Fruit fly (Drosophila melanogaster) whole organism, pupa: ENCODE results near the gene Lar.

Experiments
- CG10348 ChIP-seq: fragments of 200-800 bp; sonication (Bioruptor generic); IDR thresholded peaks from 2 replicates; pipeline ENCODE4 v1.3.6; 2022; ENCODE audit warnings: missing biosample characterization, missing genetic modification characterization
- CG12605 ChIP-seq: fragments of 200-800 bp; sonication (Bioruptor generic); IDR thresholded peaks from 2 replicates; pipeline ENCODE4 v1.3.6; 2022; ENCODE audit warnings: missing biosample characterization, missing genetic modification characterization
- CG14655 ChIP-seq: fragments of 200-800 bp; sonication (Bioruptor generic); optimal IDR thresholded peaks from 3 replicates; lab custom pipeline; 2017; ENCODE audit warnings: mild to moderate bottlenecking, missing biosample characterization, missing genetic modification reagents, missing genetic modification characterization
- CG15710 ChIP-seq: fragments of 200-800 bp; sonication (Bioruptor generic); optimal IDR thresholded peaks from 2 replicates; lab custom pipeline; 2018; ENCODE audit warnings: missing biosample characterization, mild to moderate bottlenecking, missing genetic modification characterization, moderate library complexity
- CG17806 ChIP-seq: fragments of 200-800 bp; sonication (Bioruptor generic); optimal IDR thresholded peaks from 2 replicates; lab custom pipeline; 2018; ENCODE audit warnings: missing biosample characterization, mild to moderate bottlenecking, missing genetic modification characterization, moderate library complexity
- CG32121 ChIP-seq: fragments of 200-800 bp; sonication (Bioruptor generic); IDR thresholded peaks from 2 replicates; pipeline ENCODE4 v1.3.6; 2022; ENCODE audit warnings: missing biosample characterization, missing genetic modification characterization
- CG34367 ChIP-seq: fragments of 200-800 bp; sonication (Bioruptor generic); optimal IDR thresholded peaks from 2 replicates; lab custom pipeline; 2018; ENCODE audit warnings: missing biosample characterization, mild to moderate bottlenecking, missing genetic modification characterization
- CG4496 ChIP-seq: fragments of 200-800 bp; sonication (Bioruptor generic); IDR thresholded peaks from 3 replicates; pipeline ENCODE4 v1.3.6; 2022; ENCODE audit warnings: missing biosample characterization, missing genetic modification characterization
- CG8159 ChIP-seq: fragments of 200-800 bp; sonication (Bioruptor generic); optimal IDR thresholded peaks from 3 replicates; lab custom pipeline; 2018; ENCODE audit warnings: missing biosample characterization, mild to moderate bottlenecking, missing genetic modification characterization, moderate library complexity
- CG8301 ChIP-seq: fragments of 200-800 bp; sonication (Bioruptor generic); optimal IDR thresholded peaks from 2 replicates; lab custom pipeline; 2018; ENCODE audit warnings: missing biosample characterization, mild to moderate bottlenecking, missing genetic modification characterization
- CG9948 ChIP-seq: fragments of 200-800 bp; sonication (Bioruptor generic); optimal IDR thresholded peaks from 2 replicates; lab custom pipeline; 2018; ENCODE audit warnings: missing biosample characterization, mild to moderate bottlenecking, missing genetic modification characterization, moderate library complexity
- D1 ChIP-seq: fragments of 200-800 bp; sonication (Bioruptor generic); optimal IDR thresholded peaks from 2 replicates; lab custom pipeline; 2018; ENCODE audit warnings: missing biosample characterization, mild to moderate bottlenecking, missing genetic modification characterization, moderate library complexity
- EcR ChIP-seq: fragments of 200-800 bp; sonication (Bioruptor generic); optimal IDR thresholded peaks from 3 replicates; lab custom pipeline; 2019; ENCODE audit warnings: missing biosample characterization, missing genetic modification characterization, mild to moderate bottlenecking, moderate library complexity, missing genetic modification reagents
- Ets98B ChIP-seq: fragments of 200-800 bp; sonication (Bioruptor generic); IDR thresholded peaks from 2 replicates; pipeline ENCODE4 v1.3.6; 2022; ENCODE audit warnings: missing biosample characterization, missing genetic modification characterization
- Pif1A ChIP-seq: fragments of 200-800 bp; sonication (Bioruptor generic); optimal IDR thresholded peaks from 3 replicates; lab custom pipeline; 2016; ENCODE audit warnings: missing biosample characterization, missing genetic modification characterization
- Pif1B ChIP-seq: fragments of 200-800 bp; sonication (Bioruptor generic); optimal IDR thresholded peaks from 3 replicates; lab custom pipeline; 2016; ENCODE audit warnings: missing biosample characterization, missing genetic modification characterization
- Snoo ChIP-seq: fragments of 200-800 bp; sonication (Bioruptor generic); optimal IDR thresholded peaks from 3 replicates; lab custom pipeline; 2017; ENCODE audit warnings: missing biosample characterization, mild to moderate bottlenecking, missing genetic modification characterization, inconsistent platforms
- fd96Ca ChIP-seq: fragments of 200-800 bp; sonication (Bioruptor generic); IDR thresholded peaks from 3 replicates; pipeline ENCODE4 v1.3.6; 2022; ENCODE audit warnings: missing biosample characterization, missing genetic modification characterization
- gl ChIP-seq: fragments of 200-800 bp; sonication (Bioruptor generic); optimal IDR thresholded peaks from 2 replicates; lab custom pipeline; 2018; ENCODE audit warnings: missing biosample characterization, mild to moderate bottlenecking, missing genetic modification characterization
- rn ChIP-seq: fragments of 200-800 bp; sonication (Bioruptor generic); IDR thresholded peaks from 2 replicates; pipeline ENCODE4 v1.3.6; 2022; ENCODE audit warnings: missing biosample characterization, missing genetic modification characterization

Gene Lar

dm6 chr2L:19543010-19543564 is 43.3 kb upstream of the Lar start:
- TF ChIP-seq D1 (tag; lab: Kevin White, UChicago) (no peak), CG14655 (GFP tag; lab: Kevin White, UChicago) (no peak), CG8159 (tag; lab: Kevin White, UChicago) (no peak), CG9948 (no peak), Ets98B (GFP tag; lab: Robert Waterston, UW) (no peak), CG4496 (GFP tag; lab: Robert Waterston, UW) (no peak), CG15710 (no peak), fd96Ca (no peak), CG32121 (no peak), CG10348 (no peak), CG8301 (tag; lab: Kevin White, UChicago) (no peak)

DNA sequence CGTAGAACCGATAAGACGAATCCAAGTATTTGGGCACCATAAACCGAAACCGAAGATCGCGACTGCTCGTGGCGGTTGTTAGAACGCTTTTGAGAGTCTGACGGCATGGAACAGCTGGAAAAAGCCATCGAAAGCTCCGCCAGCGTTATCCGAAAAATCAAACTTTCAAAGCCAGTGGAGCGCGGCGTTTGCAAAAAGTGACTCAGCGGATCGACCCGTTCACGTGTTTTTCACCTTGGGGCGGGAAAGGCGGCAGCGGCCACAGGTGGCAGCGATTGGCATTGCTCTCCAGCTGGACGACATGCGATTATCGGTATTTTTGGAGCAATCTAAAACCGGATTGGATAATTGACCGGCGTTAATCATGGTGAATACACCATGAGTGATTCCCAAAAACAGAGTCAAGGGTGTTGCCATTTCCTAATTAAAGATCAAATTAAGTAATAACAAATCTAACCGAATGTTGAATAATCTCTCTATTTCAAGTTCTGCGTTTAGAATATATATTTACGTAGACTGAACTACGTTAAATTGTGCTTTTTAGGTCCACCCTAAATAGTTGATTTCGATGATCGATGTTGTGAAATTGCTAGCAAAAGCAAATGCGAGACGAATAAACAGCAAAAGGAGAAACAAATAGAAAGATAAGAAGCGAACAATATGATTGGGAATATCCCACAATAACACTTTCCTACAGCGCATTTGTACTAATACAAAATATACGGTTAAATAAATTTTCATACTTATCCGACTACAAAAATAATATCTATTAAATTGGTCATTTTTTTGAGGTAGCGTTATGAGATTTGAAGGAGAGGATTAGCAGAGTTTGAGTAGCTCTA is 39.3 kb upstream of the Lar start, which contains the start of gene CG10337:
TSS of gene CG10337 (minus strand) at position 91 of the 842 bp plus-strand sequence.
- TF ChIP-seq CG10348 (no peak), Ets98B (GFP tag; lab: Robert Waterston, UW) (0 out of 2 replicates have a peak, but pooled peaks have one; percentile 12), CG8159 (tag; lab: Kevin White, UChicago) (peak; percentile 83), EcR (GFP tag; lab: Kevin White, UChicago) (no peak), Pif1B (peak; percentile 34), D1 (tag; lab: Kevin White, UChicago) (no peak)

dm6 chr2L:19548158-19548557 is 38.3 kb upstream of the Lar start, which contains the start of gene Tep4:
Tep4 (plus strand) TSS chr2L:19548507.
- no peak for TF ChIP-seq CG8159 (tag; lab: Kevin White, UChicago)
- no peak for TF ChIP-seq Pif1B
- no peak for TF ChIP-seq CG4496 (GFP tag; lab: Robert Waterston, UW)
- no peak for TF ChIP-seq Pif1A (GFP tag; lab: Kevin White, UChicago)
- 0 out of 2 replicates have a peak, but pooled peaks have one; percentile 7 for TF ChIP-seq CG12605 (GFP tag; lab: Robert Waterston, UW)
- TF ChIP-seq CG17806 (tag; lab: Kevin White, UChicago): no peak
- peak; percentile 31 for TF ChIP-seq EcR (GFP tag; lab: Kevin White, UChicago)
- TF ChIP-seq rn (GFP tag; lab: Robert Waterston, UW): no peak
- no peak for TF ChIP-seq gl
- TF ChIP-seq fd96Ca: no peak
- TF ChIP-seq CG8301 (tag; lab: Kevin White, UChicago): no peak

- TF ChIP-seq CG17806 (tag; lab: Kevin White, UChicago) (no peak), CG34367 (peak; percentile 28), CG8159 (tag; lab: Kevin White, UChicago) (no peak), Pif1B (peak; percentile 53), CG10348 (no peak), Snoo (peak; percentile 50), CG15710 (no peak), gl (peak; percentile 65), CG32121 (no peak), fd96Ca (no peak), CG4496 (GFP tag; lab: Robert Waterston, UW) (peak; percentile 89), CG9948 (no peak), Pif1A (GFP tag; lab: Kevin White, UChicago) (no peak), EcR (GFP tag; lab: Kevin White, UChicago) (peak; percentile 94)
- TF ChIP-seq, all 21 proteins: peak for 6
Observed at dm6 chr2L:19549412-19549811, 37.0 kb upstream of the Lar start.

DNA sequence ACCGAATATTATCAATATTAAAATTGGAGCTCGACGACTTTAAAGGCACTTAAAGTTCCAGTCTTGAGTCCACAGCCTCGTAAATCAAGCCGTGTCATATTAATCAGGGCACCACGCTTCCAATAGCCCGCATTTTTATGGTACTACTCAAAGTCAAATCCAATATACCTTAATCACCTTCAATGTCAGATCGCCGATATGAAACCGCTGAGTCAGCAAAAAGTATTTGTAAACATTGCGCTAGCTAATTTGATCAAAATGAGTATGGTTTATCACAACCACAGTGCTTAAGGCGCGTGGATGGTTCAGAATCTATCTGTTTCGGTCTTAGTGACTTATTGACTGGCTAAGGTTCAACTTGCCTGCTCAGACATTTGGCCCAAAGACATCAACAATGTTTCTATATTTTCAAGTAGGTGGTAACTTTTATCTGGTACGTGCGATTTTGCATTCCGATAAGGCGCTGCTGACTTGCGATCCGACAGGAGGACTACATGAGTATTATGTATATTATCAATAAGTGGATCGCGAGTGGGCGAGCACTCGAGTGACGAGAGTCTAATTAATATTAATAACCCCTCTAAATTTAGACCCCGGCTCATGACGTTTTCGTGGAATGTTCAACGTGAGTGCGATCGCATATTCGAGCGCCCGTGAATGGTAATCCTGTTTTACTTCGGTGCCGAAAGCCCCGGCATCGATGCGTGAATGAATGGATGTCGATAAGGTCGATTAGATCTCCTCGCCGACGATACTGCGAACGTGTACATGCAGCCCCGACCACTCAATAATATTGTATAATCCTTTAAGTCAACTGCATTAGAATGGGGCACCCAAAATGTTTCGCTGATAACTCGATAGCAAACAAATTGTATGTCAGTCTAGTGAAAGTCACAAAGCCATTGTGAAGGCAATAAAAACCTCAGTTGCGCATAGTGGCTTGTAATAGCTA is 23.1 kb upstream of the Lar start, which contains the start of gene CG13078:
TSS of gene CG13078 (plus strand) at position 902 of the 952 bp plus-strand sequence.
- TF ChIP-seq D1 (tag; lab: Kevin White, UChicago) (no peak), CG12605 (GFP tag; lab: Robert Waterston, UW) (no peak), CG15710 (no peak), CG8301 (tag; lab: Kevin White, UChicago) (no peak), gl (no peak), Pif1A (GFP tag; lab: Kevin White, UChicago) (no peak), CG17806 (tag; lab: Kevin White, UChicago) (no peak), CG34367 (no peak)

DNA sequence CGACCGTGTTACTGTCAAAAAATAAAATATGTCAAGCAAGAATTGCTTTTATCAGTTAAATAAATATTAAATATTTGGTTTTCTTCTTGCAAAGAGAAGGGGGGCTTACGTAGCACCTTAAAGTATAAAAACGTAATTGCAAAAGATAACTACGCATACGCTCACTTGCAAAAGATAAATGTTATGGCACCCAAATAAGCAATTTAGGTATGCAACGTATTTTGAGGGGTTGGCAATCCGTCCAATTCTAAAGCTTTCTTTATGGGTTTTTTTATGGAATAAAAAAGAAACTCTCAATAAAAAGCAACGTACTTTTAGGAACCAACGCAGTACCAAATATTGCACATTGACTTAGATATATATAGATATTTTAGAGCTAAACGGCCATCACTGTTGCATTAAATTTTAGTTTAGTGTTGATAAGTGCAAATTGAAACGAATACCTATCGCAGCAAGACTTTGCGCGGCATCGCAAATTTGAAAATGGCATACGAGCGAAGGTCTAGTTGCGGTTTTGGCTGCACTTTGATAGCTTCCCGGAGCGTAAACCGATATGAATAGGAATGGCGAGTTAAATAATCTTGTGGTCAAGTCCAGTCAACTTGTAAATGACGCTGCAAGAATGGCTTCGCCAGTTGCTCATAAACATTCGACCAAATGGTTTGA is 21.1 kb upstream of the Lar start, which contains the start of gene CG13077:
TSS of gene CG13077 (plus strand) at position 631 of the 666 bp plus-strand sequence.
- TF ChIP-seq CG4496 (GFP tag; lab: Robert Waterston, UW) (no peak), gl (peak; percentile 63)
